Worm (Caenorhabditis elegans): Measurements from ENCODE around the gene ssp-10.

ssp-10 gene

ce11 chrIV:9873837-9874236, 23.0 kb upstream of the ssp-10 start:
- TF ChIP-seq fkh-8 (tag; optimal IDR thresholded peaks at IDR 0.05) (peak; percentile 51), mef-2 (tag; optimal IDR thresholded peaks at IDR 0.05) (no peak), ets-5 (GFP tag; IDR thresholded peaks at IDR 0.05) (no peak), ceh-8 (GFP tag; optimal IDR thresholded peaks at IDR 0.05) (no peak), dpl-1 (GFP tag; optimal IDR thresholded peaks at IDR 0.05) (peak in 2 of 3 experiments; percentile 10 to 38), F16B12.6 (tag; optimal IDR thresholded peaks at IDR 0.05) (no peak), nhr-237 (tag; optimal IDR thresholded peaks at IDR 0.05) (no peak), egl-13 (tag; optimal IDR thresholded peaks at IDR 0.05) (no peak), irx-1 (tag; optimal IDR thresholded peaks at IDR 0.05) (no peak), Y116A8C.19 (tag; optimal IDR thresholded peaks at IDR 0.05; ENCODE audit: borderline replicate concordance) (no peak), rnt-1 (tag; optimal IDR thresholded peaks at IDR 0.05) (peak; percentile 49), unc-30 (tag; optimal IDR thresholded peaks at IDR 0.05) (no peak), skn-1 (tag; optimal IDR thresholded peaks at IDR 0.05) (no peak), C04F5.9 (tag; optimal IDR thresholded peaks at IDR 0.05) (no peak), ceh-90 (tag; optimal IDR thresholded peaks at IDR 0.05) (no peak), C34B4.2 (tag; optimal IDR thresholded peaks at IDR 0.05) (no peak), unc-130 (tag; optimal IDR thresholded peaks at IDR 0.05) (no peak), nhr-28 (tag; optimal IDR thresholded peaks at IDR 0.05) (no peak), lsy-2 (tag; optimal IDR thresholded peaks at IDR 0.05) (peak; percentile 52 to 66), lin-15B (tag; optimal IDR thresholded peaks at IDR 0.05) (no peak), unc-62 (GFP tag; optimal IDR thresholded peaks at IDR 0.05) (no peak), nhr-77 (tag; optimal IDR thresholded peaks at IDR 0.05) (no peak), nhr-19 (GFP tag; conservative IDR thresholded peaks at IDR 0.05) (peak; percentile 27), fos-1 (tag; optimal IDR thresholded peaks at IDR 0.05) (no peak), alr-1 (tag; optimal IDR thresholded peaks at IDR 0.05; ENCODE audit: borderline replicate concordance) (no peak), aha-1 (tag; optimal IDR thresholded peaks at IDR 0.05) (no peak), jun-1 (tag; optimal IDR thresholded peaks at IDR 0.05) (no peak), tlp-1 (tag; optimal IDR thresholded peaks at IDR 0.05) (no peak), unc-98 (GFP tag; IDR thresholded peaks at IDR 0.05) (no peak), zip-4 (GFP tag; optimal IDR thresholded peaks at IDR 0.05) (no peak), nhr-47 (tag; optimal IDR thresholded peaks at IDR 0.05) (peak; percentile 38), nhr-84 (tag; optimal IDR thresholded peaks at IDR 0.05) (no peak), pax-3 (tag; optimal IDR thresholded peaks at IDR 0.05) (no peak), elt-2 (tag; optimal IDR thresholded peaks at IDR 0.05) (peak; percentile 46), unc-86 (tag; optimal IDR thresholded peaks at IDR 0.05) (peak; percentile 62), nhr-12 (tag; optimal IDR thresholded peaks at IDR 0.05) (no peak), hlh-4 (tag; optimal IDR thresholded peaks at IDR 0.05) (no peak), sox-4 (tag; optimal IDR thresholded peaks at IDR 0.05) (no peak), ztf-4 (tag; optimal IDR thresholded peaks at IDR 0.05) (peak; percentile 19), aly-2 (tag; optimal IDR thresholded peaks at IDR 0.05) (no peak), efl-3 (GFP tag; optimal IDR thresholded peaks at IDR 0.05) (no peak), mab-9 (GFP tag; IDR thresholded peaks at IDR 0.05) (no peak), dsc-1 (tag; optimal IDR thresholded peaks at IDR 0.05) (peak; percentile 7), lin-39 (tag; optimal IDR thresholded peaks at IDR 0.05) (no peak), nhr-71 (tag; optimal IDR thresholded peaks at IDR 0.05) (peak; percentile 70), snpc-4 (tag; optimal IDR thresholded peaks at IDR 0.05) (no peak), snu-23 (GFP tag; optimal IDR thresholded peaks at IDR 0.05) (peak; percentile 73), nhr-76 (tag; optimal IDR thresholded peaks at IDR 0.05) (no peak), sptf-1 (tag; optimal IDR thresholded peaks at IDR 0.05) (no peak), ces-1 (GFP tag; optimal IDR thresholded peaks at IDR 0.05) (no peak), egl-27 (tag; optimal IDR thresholded peaks at IDR 0.05) (no peak), fkh-10 (GFP tag; optimal IDR thresholded peaks at IDR 0.05) (no peak), ztf-11 (tag; optimal IDR thresholded peaks at IDR 0.05) (no peak), ama-1 (optimal IDR thresholded peaks at IDR 0.05) (no peak), hpl-2 (GFP tag; optimal IDR thresholded peaks at IDR 0.05) (no peak)
